Fruit fly (Drosophila melanogaster) whole organism, embryonic: ENCODE measurements around the gene CG46309.

Experiments
- Blimp-1 ChIP-seq: fragments of 200-800 bp; sonication (Bioruptor generic); optimal IDR thresholded peaks from 3 replicates; lab custom pipeline; 2018; ENCODE audit warnings: missing biosample characterization, missing genetic modification characterization, mild to moderate bottlenecking, moderate library complexity, missing genetic modification reagents
- CG10565 ChIP-seq: fragments of 200-800 bp; sonication (Bioruptor generic); optimal IDR thresholded peaks from 3 replicates; lab custom pipeline; 2016; ENCODE audit warnings: missing biosample characterization, mild to moderate bottlenecking, missing genetic modification characterization
- CG10979 ChIP-seq: fragments of 200-800 bp; sonication (Bioruptor generic); optimal IDR thresholded peaks from 2 replicates; lab custom pipeline; 2018; ENCODE audit warnings: missing biosample characterization, mild to moderate bottlenecking, missing genetic modification characterization, moderate library complexity
- CG11247 ChIP-seq: fragments of 200-800 bp; sonication (Bioruptor generic); IDR thresholded peaks from 2 replicates; pipeline ENCODE4 v1.3.6; 2022; ENCODE audit warnings: missing biosample characterization, missing genetic modification characterization
- CG11723 ChIP-seq: fragments of 200-800 bp; sonication (Bioruptor generic); optimal IDR thresholded peaks from 2 replicates; lab custom pipeline; 2017; ENCODE audit warnings: missing biosample characterization, mild to moderate bottlenecking, missing genetic modification characterization
- CG17359 ChIP-seq: fragments of 200-800 bp; sonication (Bioruptor generic); optimal IDR thresholded peaks from 3 replicates; lab custom pipeline; 2018; ENCODE audit warnings: missing biosample characterization, mild to moderate bottlenecking, missing genetic modification characterization, moderate library complexity
- CG1832 ChIP-seq: fragments of 200-800 bp; sonication (Bioruptor generic); optimal IDR thresholded peaks from 2 replicates; lab custom pipeline; 2017; ENCODE audit warnings: missing biosample characterization, mild to moderate bottlenecking, missing genetic modification characterization, inconsistent platforms
- CG31224 ChIP-seq: fragments of 200-800 bp; sonication (Bioruptor generic); IDR thresholded peaks from 2 replicates; pipeline ENCODE4 v1.3.6; 2022; ENCODE audit warnings: missing biosample characterization, missing genetic modification characterization
- CG32532 ChIP-seq: fragments of 200-800 bp; sonication (Bioruptor generic); IDR thresholded peaks from 2 replicates; pipeline ENCODE4 v1.3.6; 2022; ENCODE audit warnings: missing biosample characterization, missing genetic modification characterization
- CG3838 ChIP-seq: fragments of 200-800 bp; sonication (Bioruptor generic); optimal IDR thresholded peaks from 3 replicates; lab custom pipeline; 2016; ENCODE audit warnings: missing biosample characterization, missing genetic modification characterization
- CG4282 ChIP-seq: fragments of 200-800 bp; sonication (Bioruptor generic); optimal IDR thresholded peaks from 2 replicates; lab custom pipeline; 2016; ENCODE audit warnings: missing biosample characterization, missing genetic modification characterization
- CG6175 ChIP-seq: fragments of 200-800 bp; sonication (Bioruptor generic); IDR thresholded peaks from 3 replicates; pipeline ENCODE4 v1.3.6; 2022; ENCODE audit warnings: missing biosample characterization, missing genetic modification characterization
- CG6654 ChIP-seq: fragments of 200-800 bp; sonication (Bioruptor generic); optimal IDR thresholded peaks from 2 replicates; lab custom pipeline; 2017; ENCODE audit warnings: missing biosample characterization, mild to moderate bottlenecking, missing genetic modification characterization
- CG6765 ChIP-seq: fragments of 200-800 bp; sonication (Bioruptor generic); optimal IDR thresholded peaks from 3 replicates; lab custom pipeline; 2017; ENCODE audit warnings: missing biosample characterization, mild to moderate bottlenecking, missing genetic modification characterization
- CG7556 ChIP-seq: fragments of 200-800 bp; sonication (Bioruptor generic); optimal IDR thresholded peaks from 2 replicates; lab custom pipeline; 2017; ENCODE audit warnings: missing biosample characterization, mild to moderate bottlenecking, missing genetic modification characterization
- Chrac-16 ChIP-seq: fragments of 200-800 bp; sonication (Bioruptor generic); optimal IDR thresholded peaks from 3 replicates; lab custom pipeline; 2016; ENCODE audit warnings: missing biosample characterization, missing genetic modification characterization
- D ChIP-seq, 2 experiments: fragments of 200-800 bp in 1 of 2; fragments of >200 bp in 1 of 2; sonication (Bioruptor generic) in 1 of 2; optimal IDR thresholded peaks; 2 replicates in 1 of 2; 3 replicates in 1 of 2; lab custom pipeline; 2017; ENCODE audit warnings: mild to moderate bottlenecking in 1 of 2, missing biosample characterization in 1 of 2, missing genetic modification characterization in 1 of 2, missing genetic modification reagents in 1 of 2
- Dfd ChIP-seq, 2 experiments: fragments of >200 bp; optimal IDR thresholded peaks; 2 replicates each; lab custom pipeline; 2017; ENCODE audit warnings: missing biosample characterization in 2 of 2, missing genetic modification characterization in 2 of 2
- Dip3 ChIP-seq: fragments of 200-800 bp; sonication (Bioruptor generic); optimal IDR thresholded peaks from 3 replicates; lab custom pipeline; 2016; ENCODE audit warnings: missing biosample characterization, missing genetic modification characterization
- Doc3 ChIP-seq: fragments of 200-800 bp; sonication (Bioruptor generic); IDR thresholded peaks from 3 replicates; pipeline ENCODE4 v1.3.6; 2022; ENCODE audit warnings: missing biosample characterization, missing genetic modification characterization; ENCODE audit not compliant: partially characterized antibody
- Drgx ChIP-seq: fragments of 200-800 bp; sonication (Bioruptor generic); IDR thresholded peaks from 2 replicates; pipeline ENCODE4 v1.3.6; 2022; ENCODE audit warnings: missing biosample characterization, missing genetic modification characterization
- Ets97D ChIP-seq: fragments of 200-800 bp; sonication (Bioruptor generic); optimal IDR thresholded peaks from 3 replicates; lab custom pipeline; 2016; ENCODE audit warnings: missing biosample characterization, missing genetic modification characterization
- Fer1 ChIP-seq: fragments of 200-800 bp; sonication (Bioruptor generic); optimal IDR thresholded peaks from 2 replicates; lab custom pipeline; 2017; ENCODE audit warnings: missing biosample characterization, mild to moderate bottlenecking, missing genetic modification characterization
- Hr51 ChIP-seq, 2 experiments: fragments of 200-800 bp; sonication (Bioruptor generic); optimal IDR thresholded peaks; 2 replicates in 1 of 2; 3 replicates in 1 of 2; lab custom pipeline; 2016 to 2018; ENCODE audit warnings: missing biosample characterization in 2 of 2, missing genetic modification characterization in 2 of 2, mild to moderate bottlenecking in 1 of 2, moderate library complexity in 1 of 2
- MBD-R2 ChIP-seq: fragments of 200-800 bp; sonication (Bioruptor generic); IDR thresholded peaks from 2 replicates; pipeline ENCODE4 v1.3.6; 2022; ENCODE audit warnings: missing biosample characterization, missing genetic modification characterization
- Oli ChIP-seq: fragments of 200-800 bp; sonication (Bioruptor generic); optimal IDR thresholded peaks from 2 replicates; lab custom pipeline; 2018; ENCODE audit warnings: missing biosample characterization, mild to moderate bottlenecking, missing genetic modification characterization, moderate library complexity
- Ptx1 ChIP-seq: fragments of 200-800 bp; sonication (Bioruptor generic); IDR thresholded peaks from 2 replicates; pipeline ENCODE4 v1.3.6; 2022; ENCODE audit warnings: missing biosample characterization, missing genetic modification characterization
- Rx ChIP-seq: fragments of 200-800 bp; sonication (Bioruptor generic); IDR thresholded peaks from 2 replicates; pipeline ENCODE4 v1.3.6; 2022; ENCODE audit warnings: missing biosample characterization, missing genetic modification characterization
- al ChIP-seq: fragments of 200-800 bp; sonication (Bioruptor generic); IDR thresholded peaks from 2 replicates; pipeline ENCODE4 v1.3.6; 2022; ENCODE audit warnings: missing biosample characterization, missing genetic modification characterization
- ap ChIP-seq: fragments of 200-800 bp; sonication (Bioruptor generic); IDR thresholded peaks from 2 replicates; pipeline ENCODE4 v1.3.6; 2022; ENCODE audit warnings: missing biosample characterization, missing genetic modification characterization
- danr ChIP-seq: fragments of 200-800 bp; sonication (Bioruptor generic); IDR thresholded peaks from 2 replicates; pipeline ENCODE4 v1.3.6; 2022; ENCODE audit warnings: missing biosample characterization, missing genetic modification characterization
- dmrt99B ChIP-seq: fragments of 200-800 bp; sonication (Bioruptor generic); optimal IDR thresholded peaks from 2 replicates; lab custom pipeline; 2018; ENCODE audit warnings: missing biosample characterization, mild to moderate bottlenecking, missing genetic modification characterization, moderate library complexity
- emc ChIP-seq: fragments of 200-800 bp; sonication (Bioruptor generic); optimal IDR thresholded peaks from 2 replicates; lab custom pipeline; 2016; ENCODE audit warnings: missing biosample characterization, missing genetic modification characterization
- ham ChIP-seq: fragments of 200-800 bp; sonication (Bioruptor generic); IDR thresholded peaks from 2 replicates; pipeline ENCODE4 v1.3.6; 2022; ENCODE audit warnings: missing biosample characterization, missing genetic modification characterization
- her ChIP-seq: fragments of 200-800 bp; sonication (Bioruptor generic); optimal IDR thresholded peaks from 2 replicates; lab custom pipeline; 2016; ENCODE audit warnings: missing biosample characterization, missing genetic modification characterization
- jigr1 ChIP-seq: fragments of 200-800 bp; sonication (Bioruptor generic); IDR thresholded peaks from 3 replicates; pipeline ENCODE4 v1.3.6; 2022; ENCODE audit warnings: missing biosample characterization, missing genetic modification characterization
- lbe ChIP-seq: fragments of 200-800 bp; sonication (Bioruptor generic); optimal IDR thresholded peaks from 2 replicates; lab custom pipeline; 2016; ENCODE audit warnings: missing biosample characterization, mild to moderate bottlenecking, missing genetic modification characterization
- mld ChIP-seq: fragments of 200-800 bp; sonication (Bioruptor generic); IDR thresholded peaks from 3 replicates; pipeline ENCODE4 v1.3.6; 2022; ENCODE audit warnings: missing biosample characterization, missing genetic modification characterization; ENCODE audit not compliant: partially characterized antibody
- nom ChIP-seq: fragments of 200-800 bp; sonication (Bioruptor generic); optimal IDR thresholded peaks from 2 replicates; lab custom pipeline; 2017; ENCODE audit warnings: missing biosample characterization, missing genetic modification characterization, mild to moderate bottlenecking, moderate library complexity, missing genetic modification reagents
- peb ChIP-seq: fragments of 200-800 bp; sonication (Bioruptor generic); IDR thresholded peaks from 2 replicates; pipeline ENCODE4 v1.3.6; 2022; ENCODE audit warnings: missing biosample characterization, missing genetic modification characterization
- pho ChIP-seq: fragments of 200-800 bp; sonication (Bioruptor generic); optimal IDR thresholded peaks from 2 replicates; lab custom pipeline; 2016; ENCODE audit warnings: missing biosample characterization, missing genetic modification characterization
- repo ChIP-seq: fragments of 200-800 bp; sonication (Bioruptor generic); optimal IDR thresholded peaks from 2 replicates; lab custom pipeline; 2016; ENCODE audit warnings: missing biosample characterization, missing genetic modification characterization
- shn ChIP-seq: fragments of 200-800 bp; sonication (Bioruptor generic); optimal IDR thresholded peaks from 3 replicates; lab custom pipeline; 2016; ENCODE audit warnings: missing biosample characterization, missing genetic modification characterization
- sima ChIP-seq: fragments of 200-800 bp; sonication (Bioruptor generic); optimal IDR thresholded peaks from 2 replicates; lab custom pipeline; 2016; ENCODE audit warnings: missing biosample characterization, missing genetic modification characterization
- sisA ChIP-seq: fragments of 200-800 bp; sonication (Bioruptor generic); IDR thresholded peaks from 2 replicates; pipeline ENCODE4 v1.3.6; 2022; ENCODE audit warnings: missing biosample characterization, missing genetic modification characterization
- ttk ChIP-seq: fragments of 200-800 bp; sonication (Bioruptor generic); IDR thresholded peaks from 2 replicates; pipeline ENCODE4 v2.1.2; 2022; ENCODE audit warnings: missing biosample characterization, missing genetic modification characterization
- unc-4 ChIP-seq: fragments of 200-800 bp; sonication (Bioruptor generic); IDR thresholded peaks from 2 replicates; pipeline ENCODE4 v1.3.6; 2022; ENCODE audit warnings: missing biosample characterization, missing genetic modification characterization; ENCODE audit not compliant: partially characterized antibody
- yki ChIP-seq: fragments of >200 bp; optimal IDR thresholded peaks from 3 replicates; lab custom pipeline; 2018
- zen ChIP-seq: fragments of 200-800 bp; sonication (Bioruptor generic); optimal IDR thresholded peaks from 3 replicates; lab custom pipeline; 2018; ENCODE audit warnings: missing biosample characterization, mild to moderate bottlenecking, missing genetic modification characterization, moderate library complexity

CG46309 gene

dm6 chr2L:16284306-16285299 lies 33.0 kb upstream of the CG46309 start (continued):
- peak; percentile 49 for TF ChIP-seq Dip3 (GFP tag; lab: Kevin White, UChicago)
- no peak for TF ChIP-seq jigr1 (GFP tag; lab: Robert Waterston, UW)
- peak; percentile 63 for TF ChIP-seq yki (lab: Kevin White, UChicago)
- peak; percentile 45 for TF ChIP-seq Fer1 (GFP tag; lab: Kevin White, UChicago)
- no peak for TF ChIP-seq emc (GFP tag; lab: Kevin White, UChicago)
- peak; percentile 56 for TF ChIP-seq CG6765
- TF ChIP-seq MBD-R2 (GFP tag; lab: Robert Waterston, UW), result no peak
- no peak for TF ChIP-seq unc-4 (GFP tag; lab: Robert Waterston, UW)
- TF ChIP-seq CG11723 (GFP tag; lab: Kevin White, UChicago), result no peak
- TF ChIP-seq repo (GFP tag; lab: Kevin White, UChicago), result no peak
- TF ChIP-seq CG4282 (GFP tag; lab: Kevin White, UChicago), result peak; percentile 9
- TF ChIP-seq CG10565 (GFP tag; lab: Kevin White, UChicago), result no peak
- no peak for TF ChIP-seq CG6175
- no peak for TF ChIP-seq CG11247 (GFP tag; lab: Robert Waterston, UW)
- TF ChIP-seq CG3838, result no peak
- no peak for TF ChIP-seq ap (GFP tag; lab: Robert Waterston, UW)
- TF ChIP-seq CG1832, result peak; percentile 81
- no peak for TF ChIP-seq CG6654 (GFP tag; lab: Kevin White, UChicago)
- TF ChIP-seq ttk (GFP tag; lab: Robert Waterston, UW), result no peak
- TF ChIP-seq al, result no peak
- TF ChIP-seq CG32532 (GFP tag; lab: Robert Waterston, UW), result no peak
- no peak for TF ChIP-seq peb (GFP tag; lab: Robert Waterston, UW)
- no peak for TF ChIP-seq Dfd (GFP tag; optimal IDR thresholded peaks at IDR 0.05; lab: Kevin White, UChicago)
- no peak for TF ChIP-seq sima (GFP tag; lab: Kevin White, UChicago)
- peak; percentile 10 to 72 for TF ChIP-seq Hr51 (GFP tag; optimal IDR thresholded peaks at IDR 0.05; lab: Kevin White, UChicago)
- no peak for TF ChIP-seq Ptx1
- TF ChIP-seq dmrt99B (tag; lab: Kevin White, UChicago), result peak; percentile 58
- TF ChIP-seq Drgx (GFP tag; lab: Robert Waterston, UW), result no peak
- no peak for TF ChIP-seq shn (GFP tag; lab: Kevin White, UChicago)
- TF ChIP-seq pho (GFP tag; lab: Kevin White, UChicago), result peak; percentile 64
- TF ChIP-seq CG17359 (tag; lab: Kevin White, UChicago), result peak; percentile 54
- no peak for TF ChIP-seq mld (GFP tag; lab: Robert Waterston, UW)
- no peak for TF ChIP-seq Rx (GFP tag; lab: Robert Waterston, UW)
- TF ChIP-seq nom (GFP tag; lab: Kevin White, UChicago), result peak; percentile 84
- peak; percentile 56 for TF ChIP-seq Oli (tag; lab: Kevin White, UChicago)
- no peak for TF ChIP-seq CG31224 (GFP tag; lab: Robert Waterston, UW)
- no peak for TF ChIP-seq D (optimal IDR thresholded peaks at IDR 0.05; lab: Kevin White, UChicago)
- no peak for TF ChIP-seq D (GFP tag; optimal IDR thresholded peaks at IDR 0.05; lab: Kevin White, UChicago)
- no peak for TF ChIP-seq zen (tag; lab: Kevin White, UChicago)
- TF ChIP-seq CG7556 (GFP tag; lab: Kevin White, UChicago), result peak; percentile 13
- peak; percentile 74 for TF ChIP-seq Ets97D
- no peak for TF ChIP-seq sisA (GFP tag; lab: Robert Waterston, UW)
- no peak for TF ChIP-seq her
- peak; percentile 64 for TF ChIP-seq lbe (GFP tag; lab: Kevin White, UChicago)
- no peak for TF ChIP-seq Doc3
- TF ChIP-seq danr (GFP tag; lab: Robert Waterston, UW), result no peak
- TF ChIP-seq Blimp-1, result peak; percentile 13
- TF ChIP-seq CG10979, result no peak
- TF ChIP-seq ham (GFP tag; lab: Robert Waterston, UW), result no peak
- peak; percentile 33 for TF ChIP-seq Chrac-16 (GFP tag; lab: Kevin White, UChicago)
